Fruit fly (Drosophila melanogaster) whole organism, prepupa: ENCODE data around the gene Trim9.

Source experiments
- CG11902 ChIP-seq: fragments of 200-800 bp; sonication (Bioruptor generic); optimal IDR thresholded peaks from 3 replicates; lab custom pipeline; 2016; ENCODE audit warnings: missing biosample characterization, missing genetic modification characterization
- OdsH ChIP-seq: fragments of 200-800 bp; sonication (Bioruptor generic); optimal IDR thresholded peaks from 3 replicates; lab custom pipeline; 2016; ENCODE audit warnings: missing biosample characterization, missing genetic modification characterization
- Sox15 ChIP-seq: fragments of 200-800 bp; sonication (Bioruptor generic); optimal IDR thresholded peaks from 3 replicates; lab custom pipeline; 2016; ENCODE audit warnings: missing biosample characterization, missing genetic modification characterization
- acj6 ChIP-seq: fragments of 200-800 bp; sonication (Bioruptor generic); optimal IDR thresholded peaks from 3 replicates; lab custom pipeline; 2016; ENCODE audit warnings: missing biosample characterization, missing genetic modification characterization
- ss ChIP-seq, 2 experiments: fragments of 200-800 bp; sonication (Bioruptor generic); optimal IDR thresholded peaks; 2 replicates in 1 of 2; 3 replicates in 1 of 2; lab custom pipeline; 2017 to 2018; ENCODE audit warnings: mild to moderate bottlenecking in 2 of 2, missing biosample characterization in 2 of 2, missing genetic modification characterization in 2 of 2, moderate library complexity in 1 of 2

- TF ChIP-seq CG11902 (GFP tag; lab: Kevin White, UChicago), result no peak
- TF ChIP-seq ss (GFP tag; optimal IDR thresholded peaks at IDR 0.05; lab: Kevin White, UChicago), result no peak
- TF ChIP-seq OdsH (GFP tag; lab: Kevin White, UChicago), result no peak
- TF ChIP-seq acj6 (GFP tag; lab: Kevin White, UChicago), result no peak
- no peak for TF ChIP-seq Sox15 (GFP tag; lab: Kevin White, UChicago)
These were observed 42.4 kb upstream of the Trim9 start for dm6 chr2L:10502244-10502643.
